Fruit fly (Drosophila melanogaster) whole organism, embryonic: ENCODE measurements around the gene Rab3GAP1.

Experiments
- Aef1 ChIP-seq: fragments of 200-800 bp; sonication (Bioruptor generic); IDR thresholded peaks from 3 replicates; pipeline ENCODE4 v1.3.6; 2022; ENCODE audit warnings: missing biosample characterization, missing genetic modification characterization
- CG10147 ChIP-seq: fragments of 200-800 bp; sonication (Bioruptor generic); optimal IDR thresholded peaks from 2 replicates; lab custom pipeline; 2019; ENCODE audit warnings: missing biosample characterization, mild to moderate bottlenecking, missing genetic modification characterization, moderate library complexity
- CG10321 ChIP-seq: fragments of 200-800 bp; sonication (Bioruptor generic); IDR thresholded peaks from 2 replicates; pipeline ENCODE4 v1.3.6; 2022; ENCODE audit warnings: missing biosample characterization, missing genetic modification characterization
- CG10979 ChIP-seq: fragments of 200-800 bp; sonication (Bioruptor generic); optimal IDR thresholded peaks from 2 replicates; lab custom pipeline; 2018; ENCODE audit warnings: missing biosample characterization, mild to moderate bottlenecking, missing genetic modification characterization, moderate library complexity
- CG12155 ChIP-seq: fragments of 200-800 bp; sonication (Bioruptor generic); optimal IDR thresholded peaks from 3 replicates; lab custom pipeline; 2016; ENCODE audit warnings: missing biosample characterization, missing genetic modification characterization
- CG13123 ChIP-seq: fragments of 200-800 bp; sonication (Bioruptor generic); optimal IDR thresholded peaks from 2 replicates; lab custom pipeline; 2016; ENCODE audit warnings: missing biosample characterization, missing genetic modification characterization
- CG13296 ChIP-seq: fragments of 200-800 bp; sonication (Bioruptor generic); optimal IDR thresholded peaks from 3 replicates; lab custom pipeline; 2018; ENCODE audit warnings: missing biosample characterization, mild to moderate bottlenecking, missing genetic modification characterization
- CG14710 ChIP-seq: fragments of 200-800 bp; sonication (Bioruptor generic); optimal IDR thresholded peaks from 3 replicates; lab custom pipeline; 2019; ENCODE audit warnings: missing biosample characterization, mild to moderate bottlenecking, missing genetic modification characterization, moderate library complexity
- CG15011 ChIP-seq: fragments of 200-800 bp; sonication (Bioruptor generic); optimal IDR thresholded peaks from 3 replicates; lab custom pipeline; 2018; ENCODE audit warnings: missing biosample characterization, mild to moderate bottlenecking, missing genetic modification characterization
- CG1647 ChIP-seq: fragments of 200-800 bp; sonication (Bioruptor generic); optimal IDR thresholded peaks from 3 replicates; lab custom pipeline; 2016; ENCODE audit warnings: missing biosample characterization, missing genetic modification characterization
- CG16813 ChIP-seq: fragments of 200-800 bp; sonication (Bioruptor generic); IDR thresholded peaks from 3 replicates; pipeline ENCODE4 v1.3.6; 2022; ENCODE audit warnings: missing biosample characterization, missing genetic modification characterization; ENCODE audit not compliant: partially characterized antibody
- CG17186 ChIP-seq: fragments of 200-800 bp; sonication (Bioruptor generic); optimal IDR thresholded peaks from 3 replicates; lab custom pipeline; 2017; ENCODE audit warnings: missing biosample characterization, missing genetic modification reagents, missing genetic modification characterization
- CG17359 ChIP-seq: fragments of 200-800 bp; sonication (Bioruptor generic); optimal IDR thresholded peaks from 3 replicates; lab custom pipeline; 2018; ENCODE audit warnings: missing biosample characterization, mild to moderate bottlenecking, missing genetic modification characterization, moderate library complexity
- CG17385 ChIP-seq: fragments of 200-800 bp; sonication (Bioruptor generic); optimal IDR thresholded peaks from 3 replicates; lab custom pipeline; 2018; ENCODE audit warnings: missing biosample characterization, mild to moderate bottlenecking, missing genetic modification characterization
- CG17829 ChIP-seq: fragments of 200-800 bp; optimal IDR thresholded peaks from 2 replicates; lab custom pipeline; 2019; ENCODE audit warnings: missing biosample characterization, mild to moderate bottlenecking, missing genetic modification characterization, moderate library complexity
- CG2116 ChIP-seq: fragments of 200-800 bp; sonication (Bioruptor generic); optimal IDR thresholded peaks from 3 replicates; lab custom pipeline; 2018; ENCODE audit warnings: missing biosample characterization, mild to moderate bottlenecking, missing genetic modification characterization
- CG2120 ChIP-seq: fragments of 200-800 bp; sonication (Bioruptor generic); optimal IDR thresholded peaks from 3 replicates; lab custom pipeline; 2016; ENCODE audit warnings: missing biosample characterization, missing genetic modification characterization
- CG34376 ChIP-seq: fragments of 200-800 bp; sonication (Bioruptor generic); optimal IDR thresholded peaks from 2 replicates; lab custom pipeline; 2018; ENCODE audit warnings: missing biosample characterization, mild to moderate bottlenecking, missing genetic modification characterization
- CG3995 ChIP-seq: fragments of 200-800 bp; sonication (Bioruptor generic); optimal IDR thresholded peaks from 3 replicates; lab custom pipeline; 2016; ENCODE audit warnings: missing biosample characterization, missing genetic modification characterization
- CG4360 ChIP-seq: fragments of 200-800 bp; sonication (Bioruptor generic); IDR thresholded peaks from 2 replicates; pipeline ENCODE4 v1.3.6; 2022; ENCODE audit warnings: missing biosample characterization, missing genetic modification characterization
- CG7963 ChIP-seq: fragments of 200-800 bp; sonication (Bioruptor generic); IDR thresholded peaks from 3 replicates; pipeline ENCODE4 v1.3.6; 2022; ENCODE audit warnings: missing biosample characterization, missing genetic modification characterization; ENCODE audit not compliant: partially characterized antibody
- CG8089 ChIP-seq: fragments of 200-800 bp; sonication (Bioruptor generic); optimal IDR thresholded peaks from 3 replicates; lab custom pipeline; 2016; ENCODE audit warnings: missing biosample characterization, missing genetic modification characterization
- CG8388 ChIP-seq: fragments of 200-800 bp; sonication (Bioruptor generic); optimal IDR thresholded peaks from 2 replicates; lab custom pipeline; 2019; ENCODE audit warnings: missing biosample characterization, mild to moderate bottlenecking, missing genetic modification characterization, moderate library complexity
- Dip3 ChIP-seq: fragments of 200-800 bp; sonication (Bioruptor generic); optimal IDR thresholded peaks from 3 replicates; lab custom pipeline; 2016; ENCODE audit warnings: missing biosample characterization, missing genetic modification characterization
- Dp ChIP-seq: fragments of 200-800 bp; sonication (Bioruptor generic); optimal IDR thresholded peaks from 2 replicates; lab custom pipeline; 2018; ENCODE audit warnings: missing biosample characterization, mild to moderate bottlenecking, missing genetic modification characterization, moderate library complexity
- H2.0 ChIP-seq: fragments of 200-800 bp; sonication (Bioruptor generic); IDR thresholded peaks from 2 replicates; pipeline ENCODE4 v1.3.6; 2022; ENCODE audit warnings: missing biosample characterization, missing genetic modification characterization
- Hmr ChIP-seq: fragments of 200-800 bp; sonication (Bioruptor generic); optimal IDR thresholded peaks from 3 replicates; lab custom pipeline; 2017; ENCODE audit warnings: mild to moderate bottlenecking, missing biosample characterization, missing genetic modification reagents, missing genetic modification characterization
- MESR4 ChIP-seq: fragments of 200-800 bp; sonication (Bioruptor generic); optimal IDR thresholded peaks from 2 replicates; lab custom pipeline; 2018; ENCODE audit warnings: missing biosample characterization, mild to moderate bottlenecking, missing genetic modification characterization, moderate library complexity
- Med ChIP-seq: fragments of 200-800 bp; sonication (Bioruptor generic); peaks from one replicate; lab custom pipeline; 2016; ENCODE audit warnings: missing biosample characterization, missing genetic modification characterization, mild to moderate bottlenecking, inconsistent platforms, moderate library complexity
- NK7.1 ChIP-seq: fragments of 200-800 bp; sonication (Bioruptor generic); optimal IDR thresholded peaks from 3 replicates; lab custom pipeline; 2016; ENCODE audit warnings: missing biosample characterization, missing genetic modification characterization
- PHDP ChIP-seq: fragments of 200-800 bp; sonication (Bioruptor generic); optimal IDR thresholded peaks from 3 replicates; lab custom pipeline; 2018; ENCODE audit warnings: missing biosample characterization, mild to moderate bottlenecking, missing genetic modification characterization, moderate library complexity
- Trl ChIP-seq, 3 experiments: fragments of >200 bp in 2 of 3; fragments of 200-800 bp in 1 of 3; sonication (Bioruptor generic) in 1 of 3; optimal IDR thresholded peaks; 2 replicates in 1 of 3; 3 replicates in 2 of 3; lab custom pipeline; 2016 to 2017; ENCODE audit warnings: missing biosample characterization in 1 of 3, missing genetic modification characterization in 1 of 3
- bowl ChIP-seq: fragments of 200-800 bp; sonication (Bioruptor generic); IDR thresholded peaks from 2 replicates; pipeline ENCODE4 v1.3.6; 2022; ENCODE audit warnings: missing biosample characterization, missing genetic modification characterization
- br ChIP-seq: fragments of >200 bp; optimal IDR thresholded peaks from 2 replicates; lab custom pipeline; 2017
- bsh ChIP-seq, 2 experiments: fragments of 200-800 bp; sonication (Bioruptor generic); optimal IDR thresholded peaks; 2 replicates each; lab custom pipeline; 2017 to 2018; ENCODE audit warnings: mild to moderate bottlenecking in 2 of 2, missing biosample characterization in 2 of 2, missing genetic modification characterization in 2 of 2, moderate library complexity in 1 of 2
- cwo ChIP-seq: fragments of 200-800 bp; sonication (Bioruptor generic); optimal IDR thresholded peaks from 3 replicates; lab custom pipeline; 2017; ENCODE audit warnings: missing biosample characterization, missing genetic modification characterization, mild to moderate bottlenecking, moderate library complexity, missing genetic modification reagents
- en ChIP-seq: fragments of 200-800 bp; sonication (Bioruptor generic); optimal IDR thresholded peaks from 2 replicates; lab custom pipeline; 2016; ENCODE audit warnings: missing biosample characterization, missing genetic modification characterization
- fd96Cb ChIP-seq: fragments of 200-800 bp; sonication (Bioruptor generic); optimal IDR thresholded peaks from 2 replicates; lab custom pipeline; 2018; ENCODE audit warnings: missing biosample characterization, mild to moderate bottlenecking, missing genetic modification characterization, moderate library complexity
- grau ChIP-seq: fragments of 200-800 bp; optimal IDR thresholded peaks from 3 replicates; lab custom pipeline; 2019; ENCODE audit warnings: missing biosample characterization, mild to moderate bottlenecking, missing genetic modification characterization, moderate library complexity
- hth ChIP-seq: fragments of >200 bp; optimal IDR thresholded peaks from 2 replicates; lab custom pipeline; 2017; ENCODE audit warnings: inconsistent platforms
- ind ChIP-seq: fragments of 200-800 bp; sonication (Bioruptor generic); optimal IDR thresholded peaks from 3 replicates; lab custom pipeline; 2016; ENCODE audit warnings: missing biosample characterization, missing genetic modification characterization
- lmd ChIP-seq: fragments of 200-800 bp; sonication (Bioruptor generic); IDR thresholded peaks from 2 replicates; pipeline ENCODE4 v1.3.6; 2022; ENCODE audit warnings: missing biosample characterization, missing genetic modification characterization
- mld ChIP-seq: fragments of 200-800 bp; sonication (Bioruptor generic); IDR thresholded peaks from 3 replicates; pipeline ENCODE4 v1.3.6; 2022; ENCODE audit warnings: missing biosample characterization, missing genetic modification characterization; ENCODE audit not compliant: partially characterized antibody
- p53 ChIP-seq: fragments of 200-800 bp; sonication (Bioruptor generic); optimal IDR thresholded peaks from 2 replicates; lab custom pipeline; 2016; ENCODE audit warnings: missing biosample characterization, missing genetic modification characterization
- sens-2 ChIP-seq: fragments of 200-800 bp; sonication (Bioruptor generic); IDR thresholded peaks from 2 replicates; pipeline ENCODE4 v1.3.6; 2022; ENCODE audit warnings: missing biosample characterization, missing genetic modification characterization
- slou ChIP-seq: fragments of 200-800 bp; sonication (Bioruptor generic); optimal IDR thresholded peaks from 3 replicates; lab custom pipeline; 2016; ENCODE audit warnings: missing biosample characterization, missing genetic modification characterization
- stc ChIP-seq: fragments of 200-800 bp; sonication (Bioruptor generic); IDR thresholded peaks from 2 replicates; pipeline ENCODE4 v1.3.6; 2022; ENCODE audit warnings: missing biosample characterization, missing genetic modification characterization
- tna ChIP-seq: fragments of 200-800 bp; sonication (Bioruptor generic); IDR thresholded peaks from 2 replicates; pipeline ENCODE4 v1.3.6; 2022; ENCODE audit warnings: missing biosample characterization, missing genetic modification characterization; ENCODE audit not compliant: partially characterized antibody
- zfh1 ChIP-seq: fragments of 200-800 bp; sonication (Bioruptor generic); IDR thresholded peaks from 3 replicates; pipeline ENCODE4 v1.3.6; 2022; ENCODE audit warnings: missing biosample characterization, missing genetic modification characterization

Rab3GAP1 gene

DNA sequence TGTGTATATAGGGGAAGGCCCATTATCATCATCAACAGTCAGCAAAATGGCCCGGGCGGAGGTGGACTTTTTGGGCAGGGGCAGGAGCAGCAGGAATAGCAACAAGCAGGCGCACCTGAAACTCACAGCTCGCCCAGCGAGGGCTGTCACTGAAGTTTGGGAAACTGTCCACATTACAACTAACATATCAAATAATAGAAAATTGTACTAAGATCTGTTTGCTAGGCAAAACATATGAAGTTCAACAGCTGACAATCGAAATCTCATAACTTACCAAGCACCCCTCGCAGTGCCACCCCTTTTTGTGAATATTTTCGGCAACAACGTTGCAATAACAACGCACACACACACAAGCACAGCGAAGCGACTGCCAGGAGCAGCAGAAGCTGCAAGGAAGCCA lies 13.8 kb upstream of the Rab3GAP1 start (continued):
- TF ChIP-seq hth (lab: Kevin White, UChicago): no peak
- no peak for TF ChIP-seq tna (GFP tag; lab: Robert Waterston, UW)
- TF ChIP-seq CG2120 (GFP tag; lab: Kevin White, UChicago): peak; percentile 93
- TF ChIP-seq CG13296: peak; percentile 67
- TF ChIP-seq ind (GFP tag; lab: Kevin White, UChicago): peak; percentile 80
- no peak for TF ChIP-seq CG3995 (GFP tag; lab: Kevin White, UChicago)
- TF ChIP-seq CG8089: peak; percentile 68
- TF ChIP-seq CG13123 (GFP tag; lab: Kevin White, UChicago): no peak

dm6 chr2L:1620797-1621196 lies 9.8 kb upstream of the Rab3GAP1 start:
- no peak for TF ChIP-seq Dp (GFP tag; lab: Kevin White, UChicago)
- peak; percentile 63 for TF ChIP-seq PHDP (tag; lab: Kevin White, UChicago)
- TF ChIP-seq NK7.1 (GFP tag; lab: Kevin White, UChicago): no peak
- no peak for TF ChIP-seq Trl (optimal IDR thresholded peaks at IDR 0.05; lab: Kevin White, UChicago)
- peak; percentile 45 for TF ChIP-seq Trl (GFP tag; optimal IDR thresholded peaks at IDR 0.05; lab: Kevin White, UChicago)
- 0 out of 2 replicates have a peak, but pooled peaks have one; percentile 12 for TF ChIP-seq sens-2 (GFP tag; lab: Robert Waterston, UW)
- peak; percentile 32 for TF ChIP-seq CG12155
- peak; percentile 31; the same call in 1 of the 2 replicates for TF ChIP-seq bowl (GFP tag; lab: Robert Waterston, UW)
- peak; percentile 54 for TF ChIP-seq stc (GFP tag; lab: Robert Waterston, UW)
- no peak for TF ChIP-seq MESR4 (GFP tag; lab: Kevin White, UChicago)
- TF ChIP-seq CG17829 (tag; lab: Kevin White, UChicago): peak; percentile 7
- no peak for TF ChIP-seq CG17186
- TF ChIP-seq CG4360 (GFP tag; lab: Robert Waterston, UW): 0 out of 2 replicates have a peak, but pooled peaks have one; percentile 16
- peak; percentile 48 for TF ChIP-seq H2.0 (GFP tag; lab: Robert Waterston, UW)
- TF ChIP-seq CG10979 (tag; lab: Kevin White, UChicago): peak; percentile 44
- TF ChIP-seq cwo (GFP tag; lab: Kevin White, UChicago): peak; percentile 56
- peak; percentile 44 for TF ChIP-seq CG1647 (GFP tag; lab: Kevin White, UChicago)
- peak; percentile 75 for TF ChIP-seq CG10147 (GFP tag; lab: Kevin White, UChicago)
- peak; percentile 51 for TF ChIP-seq CG8388 (GFP tag; lab: Kevin White, UChicago)
- TF ChIP-seq fd96Cb (tag; lab: Kevin White, UChicago): peak; percentile 54
- TF ChIP-seq mld: no peak
- TF ChIP-seq CG34376 (GFP tag; lab: Kevin White, UChicago): peak; percentile 59
- TF ChIP-seq lmd (GFP tag; lab: Robert Waterston, UW): peak; percentile 73
- TF ChIP-seq en: no peak
- TF ChIP-seq grau (tag; lab: Kevin White, UChicago): peak; percentile 70
- peak; percentile 58 for TF ChIP-seq slou
- TF ChIP-seq Med (GFP tag; lab: Kevin White, UChicago): peak; percentile 91
- no peak for TF ChIP-seq CG7963
- peak; percentile 76 for TF ChIP-seq CG17385
- TF ChIP-seq Aef1: peak; percentile 60
- peak; percentile 9 for TF ChIP-seq CG15011
- no peak for TF ChIP-seq br (lab: Kevin White, UChicago)
- TF ChIP-seq CG16813 (GFP tag; lab: Robert Waterston, UW): no peak
- no peak for TF ChIP-seq CG2116 (GFP tag; lab: Kevin White, UChicago)
- peak; percentile 1 for TF ChIP-seq CG14710 (tag; lab: Kevin White, UChicago)
- TF ChIP-seq Dip3 (GFP tag; lab: Kevin White, UChicago): no peak
- peak in 1 of 2 experiments; percentile 64 for TF ChIP-seq bsh (GFP tag; optimal IDR thresholded peaks at IDR 0.05; lab: Kevin White, UChicago)
- peak; percentile 67; the same call in 2 of the 3 replicates for TF ChIP-seq zfh1 (GFP tag; lab: Robert Waterston, UW)
- TF ChIP-seq Hmr (GFP tag; lab: Kevin White, UChicago): peak; percentile 87
- TF ChIP-seq CG17359: peak; percentile 57
- no peak; the same call in 1 of the 2 replicates for TF ChIP-seq CG10321 (GFP tag; lab: Robert Waterston, UW)
- peak; percentile 9 for TF ChIP-seq p53 (GFP tag; lab: Kevin White, UChicago)
